Worm (Caenorhabditis elegans): ENCODE results near the gene K02D10.4.

K02D10.4 gene

ce11 chrIII:8815699-8816098, 35.9 kb upstream of the K02D10.4 start:
- no peak for TF ChIP-seq pax-3 (tag; optimal IDR thresholded peaks at IDR 0.05)
- no peak for TF ChIP-seq nhr-19 (GFP tag; conservative IDR thresholded peaks at IDR 0.05)
- TF ChIP-seq ceh-63 (GFP tag; optimal IDR thresholded peaks at IDR 0.05), result no peak
- no peak for TF ChIP-seq unc-86 (tag; optimal IDR thresholded peaks at IDR 0.05)
- peak; percentile 42 for TF ChIP-seq dsc-1 (tag; optimal IDR thresholded peaks at IDR 0.05)
- no peak for TF ChIP-seq nhr-90 (tag; optimal IDR thresholded peaks at IDR 0.05; ENCODE audit: poor library complexity)
- no peak for TF ChIP-seq blmp-1 (tag; optimal IDR thresholded peaks at IDR 0.05)
- peak; percentile 56 for TF ChIP-seq rnt-1 (tag; optimal IDR thresholded peaks at IDR 0.05)
- TF ChIP-seq nhr-77 (tag; optimal IDR thresholded peaks at IDR 0.05), result no peak
- peak in 1 of 2 experiments; percentile 25 for TF ChIP-seq lin-35 (GFP tag; optimal IDR thresholded peaks at IDR 0.05)
- no peak for TF ChIP-seq nhr-237 (tag; optimal IDR thresholded peaks at IDR 0.05)
- no peak for TF ChIP-seq nhr-84 (tag; optimal IDR thresholded peaks at IDR 0.05)
- no peak for TF ChIP-seq nhr-28 (tag; optimal IDR thresholded peaks at IDR 0.05)
- TF ChIP-seq efl-1 (optimal IDR thresholded peaks at IDR 0.05), result peak in 1 of 2 experiments; percentile 15
- peak in 1 of 2 experiments; percentile 89 for TF ChIP-seq efl-1 (GFP tag; optimal IDR thresholded peaks at IDR 0.05 in 1 of 2)
- TF ChIP-seq lsy-2 (tag; optimal IDR thresholded peaks at IDR 0.05), result peak in 1 of 2 experiments; percentile 40
- TF ChIP-seq F16B12.6 (tag; optimal IDR thresholded peaks at IDR 0.05), result no peak
- TF ChIP-seq zag-1 (tag; optimal IDR thresholded peaks at IDR 0.05), result no peak
- TF ChIP-seq lin-15B (tag; optimal IDR thresholded peaks at IDR 0.05), result no peak
- TF ChIP-seq efl-3 (GFP tag; optimal IDR thresholded peaks at IDR 0.05), result no peak
- no peak for TF ChIP-seq nhr-12 (tag; optimal IDR thresholded peaks at IDR 0.05)
- TF ChIP-seq Y116A8C.19 (tag; optimal IDR thresholded peaks at IDR 0.05; ENCODE audit: borderline replicate concordance), result no peak
- no peak for TF ChIP-seq mdl-1 (tag; optimal IDR thresholded peaks at IDR 0.05)
- TF ChIP-seq ceh-90 (tag; optimal IDR thresholded peaks at IDR 0.05), result no peak
- TF ChIP-seq fos-1 (tag; optimal IDR thresholded peaks at IDR 0.05), result no peak
- TF ChIP-seq C04F5.9 (tag; optimal IDR thresholded peaks at IDR 0.05), result no peak
- TF ChIP-seq tbx-2 (tag; optimal IDR thresholded peaks at IDR 0.05), result no peak
- no peak for TF ChIP-seq ztf-4 (tag; optimal IDR thresholded peaks at IDR 0.05)
- no peak for TF ChIP-seq aly-2 (tag; optimal IDR thresholded peaks at IDR 0.05)
- no peak for TF ChIP-seq snpc-4 (tag; optimal IDR thresholded peaks at IDR 0.05)
- TF ChIP-seq ztf-11 (tag; optimal IDR thresholded peaks at IDR 0.05), result no peak
- no peak for TF ChIP-seq hpl-2 (GFP tag; optimal IDR thresholded peaks at IDR 0.05)
- TF ChIP-seq sox-4 (tag; optimal IDR thresholded peaks at IDR 0.05), result no peak
- TF ChIP-seq C34B4.2 (tag; optimal IDR thresholded peaks at IDR 0.05), result no peak
- TF ChIP-seq unc-98 (GFP tag; IDR thresholded peaks at IDR 0.05), result no peak
- TF ChIP-seq pag-3 (tag; optimal IDR thresholded peaks at IDR 0.05; ENCODE audit: borderline replicate concordance, insufficient read depth), result peak; percentile 95
- TF ChIP-seq aha-1 (tag; optimal IDR thresholded peaks at IDR 0.05), result no peak
- TF ChIP-seq fkh-8 (tag; optimal IDR thresholded peaks at IDR 0.05), result no peak
- TF ChIP-seq jun-1 (tag; optimal IDR thresholded peaks at IDR 0.05), result no peak
- no peak for TF ChIP-seq lir-3 (tag; optimal IDR thresholded peaks at IDR 0.05; ENCODE audit: poor library complexity)
- no peak for TF ChIP-seq nhr-11 (tag; optimal IDR thresholded peaks at IDR 0.05)
- no peak for TF ChIP-seq sup-37 (GFP tag; optimal IDR thresholded peaks at IDR 0.05)
- no peak for TF ChIP-seq nhr-85 (tag)
- no peak for TF ChIP-seq lin-39 (tag; optimal IDR thresholded peaks at IDR 0.05)
- TF ChIP-seq fkh-4 (tag; optimal IDR thresholded peaks at IDR 0.05; ENCODE audit: borderline replicate concordance), result no peak
- TF ChIP-seq nhr-47 (tag; optimal IDR thresholded peaks at IDR 0.05), result no peak
- TF ChIP-seq lin-14 (GFP tag; optimal IDR thresholded peaks at IDR 0.05), result peak; percentile 67
- no peak for TF ChIP-seq alr-1 (tag; optimal IDR thresholded peaks at IDR 0.05; ENCODE audit: borderline replicate concordance)
- no peak for TF ChIP-seq pqm-1 (tag; optimal IDR thresholded peaks at IDR 0.05)
- TF ChIP-seq tlp-1 (tag; optimal IDR thresholded peaks at IDR 0.05), result no peak
- TF ChIP-seq egl-27 (tag; optimal IDR thresholded peaks at IDR 0.05), result no peak
- no peak for TF ChIP-seq ceh-82 (tag; optimal IDR thresholded peaks at IDR 0.05)
- TF ChIP-seq grh-1 (GFP tag; IDR thresholded peaks at IDR 0.05), result no peak
- TF ChIP-seq nhr-20 (tag; optimal IDR thresholded peaks at IDR 0.05), result peak; percentile 15
